Fruit fly (Drosophila melanogaster) whole organism, embryonic: ENCODE data around the gene Cpr64Ab.

Experiments
- CG10959 ChIP-seq: fragments of 200-800 bp; sonication (Bioruptor generic); IDR thresholded peaks from 2 replicates; pipeline ENCODE4 v1.3.6; 2022; ENCODE audit warnings: missing biosample characterization, missing genetic modification characterization
- CG12104 ChIP-seq: fragments of 200-800 bp; sonication (Bioruptor generic); optimal IDR thresholded peaks from 3 replicates; lab custom pipeline; 2016; ENCODE audit warnings: missing biosample characterization, missing genetic modification characterization
- CG14441 ChIP-seq: fragments of 200-800 bp; sonication (Bioruptor generic); IDR thresholded peaks from 2 replicates; pipeline ENCODE4 v1.3.6; 2022; ENCODE audit warnings: missing biosample characterization, missing genetic modification characterization
- CG15073 ChIP-seq: fragments of 200-800 bp; sonication (Bioruptor generic); optimal IDR thresholded peaks from 2 replicates; lab custom pipeline; 2016; ENCODE audit warnings: missing biosample characterization, missing genetic modification characterization
- CG17186 ChIP-seq: fragments of 200-800 bp; sonication (Bioruptor generic); optimal IDR thresholded peaks from 3 replicates; lab custom pipeline; 2017; ENCODE audit warnings: missing biosample characterization, missing genetic modification reagents, missing genetic modification characterization
- CG32767 ChIP-seq: fragments of 200-800 bp; sonication (Bioruptor generic); IDR thresholded peaks from 2 replicates; pipeline ENCODE4 v1.3.6; 2022; ENCODE audit warnings: missing biosample characterization, missing genetic modification characterization
- CG34376 ChIP-seq: fragments of 200-800 bp; sonication (Bioruptor generic); optimal IDR thresholded peaks from 2 replicates; lab custom pipeline; 2018; ENCODE audit warnings: missing biosample characterization, mild to moderate bottlenecking, missing genetic modification characterization
- CG4730 ChIP-seq: fragments of 200-800 bp; sonication (Bioruptor generic); IDR thresholded peaks from 2 replicates; pipeline ENCODE4 v1.3.6; 2022; ENCODE audit warnings: missing biosample characterization, missing genetic modification characterization
- CG5180 ChIP-seq: fragments of 200-800 bp; sonication (Bioruptor generic); optimal IDR thresholded peaks from 3 replicates; lab custom pipeline; 2017; ENCODE audit warnings: missing biosample characterization, missing genetic modification characterization, mild to moderate bottlenecking, moderate library complexity, missing genetic modification reagents
- CG5953 ChIP-seq: fragments of 200-800 bp; sonication (Bioruptor generic); IDR thresholded peaks from 2 replicates; pipeline ENCODE4 v1.3.6; 2022; ENCODE audit warnings: missing biosample characterization, missing genetic modification characterization
- CG6175 ChIP-seq: fragments of 200-800 bp; sonication (Bioruptor generic); IDR thresholded peaks from 3 replicates; pipeline ENCODE4 v1.3.6; 2022; ENCODE audit warnings: missing biosample characterization, missing genetic modification characterization
- CG8089 ChIP-seq: fragments of 200-800 bp; sonication (Bioruptor generic); optimal IDR thresholded peaks from 3 replicates; lab custom pipeline; 2016; ENCODE audit warnings: missing biosample characterization, missing genetic modification characterization
- CG8478 ChIP-seq: fragments of >200 bp; optimal IDR thresholded peaks from 2 replicates; lab custom pipeline; 2018
- CG9797 ChIP-seq: fragments of 200-800 bp; sonication (Bioruptor generic); optimal IDR thresholded peaks from 3 replicates; lab custom pipeline; 2018; ENCODE audit warnings: missing biosample characterization, mild to moderate bottlenecking, missing genetic modification characterization
- CG9932 ChIP-seq: fragments of 200-800 bp; sonication (Bioruptor generic); IDR thresholded peaks from 2 replicates; pipeline ENCODE4 v1.3.6; 2022; ENCODE audit warnings: missing biosample characterization, missing genetic modification characterization
- CoRest ChIP-seq: fragments of 200-800 bp; sonication (Bioruptor generic); optimal IDR thresholded peaks from 3 replicates; lab custom pipeline; 2018; ENCODE audit warnings: missing biosample characterization, mild to moderate bottlenecking, missing genetic modification characterization, moderate library complexity
- Dp ChIP-seq: fragments of 200-800 bp; sonication (Bioruptor generic); optimal IDR thresholded peaks from 2 replicates; lab custom pipeline; 2018; ENCODE audit warnings: missing biosample characterization, mild to moderate bottlenecking, missing genetic modification characterization, moderate library complexity
- HLH4C ChIP-seq: fragments of 200-800 bp; sonication (Bioruptor generic); IDR thresholded peaks from 3 replicates; pipeline ENCODE4 v1.3.6; 2022; ENCODE audit warnings: missing biosample characterization, missing genetic modification characterization; ENCODE audit not compliant: partially characterized antibody
- Kr ChIP-seq: fragments of 200-800 bp; sonication (Bioruptor generic); optimal IDR thresholded peaks from 2 replicates; lab custom pipeline; 2017; ENCODE audit warnings: missing biosample characterization, mild to moderate bottlenecking, missing genetic modification characterization
- MESR4 ChIP-seq: fragments of 200-800 bp; sonication (Bioruptor generic); optimal IDR thresholded peaks from 2 replicates; lab custom pipeline; 2018; ENCODE audit warnings: missing biosample characterization, mild to moderate bottlenecking, missing genetic modification characterization, moderate library complexity
- Med ChIP-seq: fragments of 200-800 bp; sonication (Bioruptor generic); peaks from one replicate; lab custom pipeline; 2016; ENCODE audit warnings: missing biosample characterization, missing genetic modification characterization, mild to moderate bottlenecking, inconsistent platforms, moderate library complexity
- NFAT ChIP-seq: fragments of 200-800 bp; sonication (Bioruptor generic); IDR thresholded peaks from 2 replicates; pipeline ENCODE4 v1.3.6; 2022; ENCODE audit warnings: missing biosample characterization, missing genetic modification characterization
- NK7.1 ChIP-seq: fragments of 200-800 bp; sonication (Bioruptor generic); optimal IDR thresholded peaks from 3 replicates; lab custom pipeline; 2016; ENCODE audit warnings: missing biosample characterization, missing genetic modification characterization
- Six4 ChIP-seq: fragments of 200-800 bp; sonication (Bioruptor generic); optimal IDR thresholded peaks from 2 replicates; lab custom pipeline; 2016; ENCODE audit warnings: missing biosample characterization, missing genetic modification characterization
- Ssrp ChIP-seq: fragments of 200-800 bp; sonication (Bioruptor generic); optimal IDR thresholded peaks from 2 replicates; lab custom pipeline; 2018; ENCODE audit warnings: missing biosample characterization, mild to moderate bottlenecking, missing genetic modification characterization, moderate library complexity
- YL-1 ChIP-seq: fragments of 200-800 bp; sonication (Bioruptor generic); optimal IDR thresholded peaks from 3 replicates; lab custom pipeline; 2017; ENCODE audit warnings: missing biosample characterization, mild to moderate bottlenecking, missing genetic modification characterization
- bbx ChIP-seq: fragments of 200-800 bp; sonication (Bioruptor generic); IDR thresholded peaks from 2 replicates; pipeline ENCODE4 v1.3.6; 2022; ENCODE audit warnings: missing biosample characterization, missing genetic modification characterization; ENCODE audit not compliant: partially characterized antibody
- bcd ChIP-seq: fragments of 200-800 bp; sonication (Bioruptor generic); optimal IDR thresholded peaks from 2 replicates; lab custom pipeline; 2017; ENCODE audit warnings: missing biosample characterization, mild to moderate bottlenecking, missing genetic modification characterization
- bigmax ChIP-seq: fragments of 200-800 bp; sonication (Bioruptor generic); optimal IDR thresholded peaks from 2 replicates; lab custom pipeline; 2018; ENCODE audit warnings: missing biosample characterization, mild to moderate bottlenecking, missing genetic modification characterization
- cg ChIP-seq: fragments of 200-800 bp; sonication (Bioruptor generic); optimal IDR thresholded peaks from 3 replicates; lab custom pipeline; 2019; ENCODE audit warnings: missing biosample characterization, mild to moderate bottlenecking, missing genetic modification characterization, moderate library complexity
- chinmo ChIP-seq: fragments of 200-800 bp; sonication (Bioruptor generic); IDR thresholded peaks from 4 replicates; pipeline ENCODE4 v1.3.6; 2022; ENCODE audit warnings: missing biosample characterization, missing genetic modification characterization; ENCODE audit not compliant: partially characterized antibody
- chm ChIP-seq: fragments of 200-800 bp; sonication (Bioruptor generic); IDR thresholded peaks from 2 replicates; pipeline ENCODE4 v1.3.6; 2022; ENCODE audit warnings: missing biosample characterization, missing genetic modification characterization
- da ChIP-seq: fragments of 200-800 bp; sonication (Bioruptor generic); optimal IDR thresholded peaks from 2 replicates; lab custom pipeline; 2016; ENCODE audit warnings: missing biosample characterization, missing genetic modification characterization
- dati ChIP-seq: fragments of 200-800 bp; sonication (Bioruptor generic); IDR thresholded peaks from 2 replicates; pipeline ENCODE4 v1.3.6; 2022; ENCODE audit warnings: missing biosample characterization, missing genetic modification characterization
- fd96Cb ChIP-seq: fragments of 200-800 bp; sonication (Bioruptor generic); optimal IDR thresholded peaks from 2 replicates; lab custom pipeline; 2018; ENCODE audit warnings: missing biosample characterization, mild to moderate bottlenecking, missing genetic modification characterization, moderate library complexity
- fru ChIP-seq: fragments of >200 bp; optimal IDR thresholded peaks from 2 replicates; lab custom pipeline; 2017
- inv ChIP-seq: fragments of 200-800 bp; sonication (Bioruptor generic); IDR thresholded peaks from 2 replicates; pipeline ENCODE4 v1.3.6; 2022; ENCODE audit warnings: missing biosample characterization, missing genetic modification characterization; ENCODE audit not compliant: partially characterized antibody
- jumu ChIP-seq: fragments of 200-800 bp; sonication (Bioruptor generic); optimal IDR thresholded peaks from 3 replicates; lab custom pipeline; 2016; ENCODE audit warnings: missing biosample characterization, missing genetic modification characterization
- nom ChIP-seq: fragments of 200-800 bp; sonication (Bioruptor generic); optimal IDR thresholded peaks from 2 replicates; lab custom pipeline; 2017; ENCODE audit warnings: missing biosample characterization, missing genetic modification characterization, mild to moderate bottlenecking, moderate library complexity, missing genetic modification reagents
- pan ChIP-seq, 4 experiments: fragments of >200 bp in 3 of 4; fragments of 200-800 bp in 1 of 4; sonication (Bioruptor generic) in 1 of 4; optimal IDR thresholded peaks in 3 of 4; IDR thresholded peaks in 1 of 4; 2 replicates each; pipeline versions ENCODE4 v1.3.6 to Lab custom; 2017 to 2022; ENCODE audit warnings: missing biosample characterization in 2 of 4, missing genetic modification characterization in 2 of 4, mixed read lengths in 1 of 4
- pb ChIP-seq: fragments of 200-800 bp; sonication (Bioruptor generic); optimal IDR thresholded peaks from 3 replicates; lab custom pipeline; 2016; ENCODE audit warnings: missing biosample characterization, missing genetic modification characterization
- pzg ChIP-seq: fragments of 200-800 bp; sonication (Bioruptor generic); optimal IDR thresholded peaks from 3 replicates; lab custom pipeline; 2018; ENCODE audit warnings: missing biosample characterization, mild to moderate bottlenecking, missing genetic modification characterization, moderate library complexity
- sens-2 ChIP-seq: fragments of 200-800 bp; sonication (Bioruptor generic); IDR thresholded peaks from 2 replicates; pipeline ENCODE4 v1.3.6; 2022; ENCODE audit warnings: missing biosample characterization, missing genetic modification characterization
- seq ChIP-seq: fragments of 200-800 bp; sonication (Bioruptor generic); IDR thresholded peaks from 2 replicates; pipeline ENCODE4 v1.3.6; 2022; ENCODE audit warnings: missing biosample characterization, missing genetic modification characterization
- sna ChIP-seq: fragments of 200-800 bp; sonication (Bioruptor generic); IDR thresholded peaks from 2 replicates; pipeline ENCODE4 v1.3.6; 2022; ENCODE audit warnings: missing biosample characterization, missing genetic modification characterization; ENCODE audit not compliant: partially characterized antibody
- ssp ChIP-seq: fragments of 200-800 bp; sonication (Bioruptor generic); IDR thresholded peaks from 2 replicates; pipeline ENCODE4 v1.3.6; 2022; ENCODE audit warnings: missing biosample characterization, missing genetic modification characterization
- ttk ChIP-seq: fragments of 200-800 bp; sonication (Bioruptor generic); IDR thresholded peaks from 2 replicates; pipeline ENCODE4 v2.1.2; 2022; ENCODE audit warnings: missing biosample characterization, missing genetic modification characterization

Gene Cpr64Ab

DNA sequence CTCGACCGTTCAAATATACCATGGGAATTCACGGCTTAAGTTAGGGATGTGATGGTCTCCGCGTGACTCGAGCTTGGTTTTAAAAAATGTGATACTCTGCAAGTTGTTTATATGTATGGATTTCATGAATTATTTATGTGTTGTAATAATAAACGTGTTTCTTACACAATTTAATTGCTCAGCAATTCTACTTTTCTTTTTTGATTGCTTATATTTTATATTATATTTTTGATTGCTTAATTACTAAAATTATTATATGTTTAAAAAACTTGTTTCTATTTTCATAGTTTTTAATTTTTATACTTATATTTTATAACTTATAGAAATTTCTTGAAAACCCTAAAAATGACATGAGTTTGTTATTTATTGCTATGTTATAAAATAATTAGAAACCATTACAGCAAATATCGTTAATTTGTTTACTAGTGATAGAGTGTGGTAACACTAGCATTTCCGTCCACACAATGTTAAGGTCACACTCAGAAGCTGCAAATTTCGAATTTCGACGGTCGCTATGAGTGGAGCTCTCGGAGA lies 43.0 kb upstream of the Cpr64Ab start, which contains the start of the genes ago and CG1265 (continued):
- peak; percentile 46 for TF ChIP-seq CG9797 (GFP tag; lab: Kevin White, UChicago)
- TF ChIP-seq CG9932 (GFP tag; lab: Robert Waterston, UW), result peak; percentile 72
- no peak for TF ChIP-seq CG15073 (GFP tag; lab: Kevin White, UChicago)
- TF ChIP-seq Kr (GFP tag; lab: Kevin White, UChicago), result no peak
- peak; percentile 48 for TF ChIP-seq Ssrp (tag; lab: Kevin White, UChicago)
- TF ChIP-seq dati (GFP tag; lab: Robert Waterston, UW), result 0 out of 2 replicates have a peak, but pooled peaks have one; percentile 19
- TF ChIP-seq CoRest (tag; lab: Kevin White, UChicago), result peak; percentile 71
- TF ChIP-seq Dp (GFP tag; lab: Kevin White, UChicago), result peak; percentile 55
- TF ChIP-seq CG8089 (GFP tag; lab: Kevin White, UChicago), result no peak

DNA sequence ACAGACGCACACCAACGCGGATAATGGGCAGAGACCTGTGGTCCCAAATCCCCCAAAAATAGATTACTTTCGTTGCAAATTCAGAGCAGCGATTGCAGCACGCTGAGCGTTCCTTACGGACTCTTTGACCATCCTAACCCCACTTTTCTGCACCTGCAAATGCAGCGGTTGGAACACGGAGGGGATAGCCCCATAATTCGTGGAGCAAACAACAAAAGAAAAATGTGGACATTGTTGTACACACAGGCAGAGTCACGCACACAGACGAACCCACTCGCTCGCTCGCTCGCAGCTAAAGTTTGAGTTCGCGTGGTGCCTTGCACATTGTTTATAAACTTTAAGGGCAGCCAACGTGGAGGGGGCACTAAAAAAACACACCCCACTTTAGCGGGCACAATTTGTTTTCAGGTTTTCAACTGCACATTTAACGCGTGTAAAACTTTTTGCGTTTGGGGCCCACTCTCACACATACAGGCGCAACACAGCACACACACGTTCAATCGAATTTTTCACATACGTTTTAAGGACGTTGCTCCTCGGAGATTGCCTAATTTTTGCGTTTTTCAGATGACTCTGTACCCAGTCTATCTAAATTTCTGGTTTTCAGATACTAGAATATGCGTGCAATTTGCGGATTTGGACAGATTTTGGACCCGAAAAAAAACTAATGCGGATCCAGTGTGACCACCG lies 42.4 kb upstream of the Cpr64Ab start:
- no peak for TF ChIP-seq NK7.1
- TF ChIP-seq NFAT, result no peak
- peak; percentile 30 for TF ChIP-seq YL-1 (GFP tag; lab: Kevin White, UChicago)
- peak; percentile 86; the same call in 1 of the 4 replicates for TF ChIP-seq chinmo (GFP tag; lab: Robert Waterston, UW)
- TF ChIP-seq ssp (GFP tag; lab: Robert Waterston, UW), result no peak
- no peak for TF ChIP-seq CG5953 (GFP tag; lab: Robert Waterston, UW)
- no peak for TF ChIP-seq CG34376 (GFP tag; lab: Kevin White, UChicago)
- TF ChIP-seq CG32767, result peak; percentile 57; the same call in 1 of the 2 replicates
- no peak for TF ChIP-seq CG14441 (GFP tag; lab: Robert Waterston, UW)
- TF ChIP-seq ttk, result 0 out of 2 replicates have a peak, but pooled peaks have one; percentile 17
- TF ChIP-seq seq (GFP tag; lab: Robert Waterston, UW), result no peak
- no peak for TF ChIP-seq fru (lab: Kevin White, UChicago)
- peak; percentile 10 for TF ChIP-seq CG8478 (lab: Kevin White, UChicago)
- TF ChIP-seq sens-2 (GFP tag; lab: Robert Waterston, UW), result no peak
- peak; percentile 78 for TF ChIP-seq MESR4 (GFP tag; lab: Kevin White, UChicago)
- TF ChIP-seq bigmax, result peak; percentile 91
- peak; percentile 22 for TF ChIP-seq pzg
- 0 out of 2 replicates have a peak, but pooled peaks have one; percentile 31 for TF ChIP-seq CG10959 (GFP tag; lab: Robert Waterston, UW)
- TF ChIP-seq jumu (GFP tag; lab: Kevin White, UChicago), result no peak
- no peak for TF ChIP-seq CG17186 (GFP tag; lab: Kevin White, UChicago)
- TF ChIP-seq Six4 (GFP tag; lab: Kevin White, UChicago), result no peak
- peak; percentile 91 for TF ChIP-seq cg (GFP tag; lab: Kevin White, UChicago)
- TF ChIP-seq Med (GFP tag; lab: Kevin White, UChicago), result peak; percentile 20
- TF ChIP-seq CG12104 (GFP tag; lab: Kevin White, UChicago), result peak; percentile 6
- peak; percentile 4 for TF ChIP-seq CG5180
- 0 out of 2 replicates have a peak, but pooled peaks have one; percentile 18 for TF ChIP-seq sna (GFP tag; lab: Robert Waterston, UW)
- TF ChIP-seq fd96Cb (tag; lab: Kevin White, UChicago), result no peak
- no peak for TF ChIP-seq nom
- TF ChIP-seq chm (GFP tag; lab: Robert Waterston, UW), result peak; percentile 13; the same call in 1 of the 2 replicates
- no peak for TF ChIP-seq pb (GFP tag; lab: Kevin White, UChicago)
- TF ChIP-seq bbx (GFP tag; lab: Robert Waterston, UW), result 0 out of 2 replicates have a peak, but pooled peaks have one; percentile 14
- TF ChIP-seq bcd (GFP tag; lab: Kevin White, UChicago), result no peak
- TF ChIP-seq HLH4C (GFP tag; lab: Robert Waterston, UW), result no peak
- TF ChIP-seq CG6175 (GFP tag; lab: Robert Waterston, UW), result no peak
- no peak for TF ChIP-seq CG4730 (GFP tag; lab: Robert Waterston, UW)
- no peak for TF ChIP-seq pan (optimal IDR thresholded peaks at IDR 0.05; lab: Kevin White, UChicago)
- peak in 1 of 2 experiments; percentile 25 for TF ChIP-seq pan (GFP tag; optimal IDR thresholded peaks at IDR 0.05 in 1 of 2, IDR thresholded peaks at IDR 0.05 in 1 of 2)
- no peak for TF ChIP-seq inv (GFP tag; lab: Robert Waterston, UW)
- no peak for TF ChIP-seq da (GFP tag; lab: Kevin White, UChicago)
